Worm (Caenorhabditis elegans) whole organism, L3 larva: ENCODE measurements around the gene nono-1.

Source experiments
- R02D3.7 ChIP-seq: fragments of 150-350 bp; optimal IDR thresholded peaks from 2 replicates; lab custom pipeline; 2014; ENCODE audit warnings: missing biosample characterization, missing genetic modification characterization
- ZK546.5 ChIP-seq: sonication (generic microtip); optimal IDR thresholded peaks from 2 replicates; lab custom pipeline; 2017; ENCODE audit warnings: missing biosample characterization, missing genetic modification characterization
- aly-2 ChIP-seq: fragments of 150-350 bp; optimal IDR thresholded peaks from 2 replicates; lab custom pipeline; 2014; ENCODE audit warnings: missing biosample characterization, missing genetic modification characterization
- ama-1 ChIP-seq: fragments of 150-350 bp; optimal IDR thresholded peaks from 2 replicates; lab custom pipeline; 2018
- ceh-16 ChIP-seq: sonication (generic microtip); optimal IDR thresholded peaks from 2 replicates; lab custom pipeline; 2017; ENCODE audit warnings: missing biosample characterization, missing genetic modification characterization
- ceh-28 ChIP-seq: fragments of 150-350 bp; optimal IDR thresholded peaks from 2 replicates; lab custom pipeline; 2014; ENCODE audit warnings: missing biosample characterization, missing genetic modification reagents, missing genetic modification characterization
- ceh-82 ChIP-seq: fragments of 150-350 bp; optimal IDR thresholded peaks from 2 replicates; lab custom pipeline; 2014; ENCODE audit warnings: missing biosample characterization, missing genetic modification characterization
- ceh-9 ChIP-seq: sonication (generic microtip); optimal IDR thresholded peaks from 2 replicates; lab custom pipeline; 2018; ENCODE audit warnings: missing biosample characterization, missing genetic modification characterization
- daf-12 ChIP-seq: fragments of 150-350 bp; optimal IDR thresholded peaks from 2 replicates; lab custom pipeline; 2014; ENCODE audit warnings: missing biosample characterization, missing genetic modification reagents, missing genetic modification characterization
- egl-27 ChIP-seq: sonication (generic microtip); optimal IDR thresholded peaks from 4 replicates; lab custom pipeline; 2017; ENCODE audit warnings: missing biosample characterization, missing genetic modification reagents, missing genetic modification characterization
- egl-5 ChIP-seq: fragments of 150-350 bp; optimal IDR thresholded peaks from 2 replicates; lab custom pipeline; 2017; ENCODE audit warnings: missing biosample characterization, missing genetic modification reagents, missing genetic modification characterization, inconsistent platforms
- elt-1 ChIP-seq: fragments of 150-350 bp; optimal IDR thresholded peaks from 2 replicates; lab custom pipeline; 2014; ENCODE audit warnings: missing biosample characterization, missing genetic modification characterization
- elt-2 ChIP-seq: sonication (generic microtip); optimal IDR thresholded peaks from 2 replicates; lab custom pipeline; 2016; ENCODE audit warnings: missing genetic modification reagents, mild to moderate bottlenecking, missing genetic modification characterization, missing compliant biosample characterization
- elt-3 ChIP-seq, 3 experiments: fragments of 150-350 bp in 1 of 3; sonication (generic microtip) in 2 of 3; optimal IDR thresholded peaks; 2 replicates in 2 of 3; 4 replicates in 1 of 3; lab custom pipeline; 2014 to 2017; ENCODE audit warnings: missing biosample characterization in 3 of 3, missing genetic modification characterization in 3 of 3
- eor-1 ChIP-seq, 2 experiments: fragments of 150-350 bp; optimal IDR thresholded peaks; 2 replicates each; lab custom pipeline; 2014 to 2018; ENCODE audit warnings: missing biosample characterization in 2 of 2, missing genetic modification characterization in 2 of 2
- fkh-10 ChIP-seq: sonication (generic microtip); optimal IDR thresholded peaks from 2 replicates; lab custom pipeline; 2017; ENCODE audit warnings: missing biosample characterization, missing genetic modification reagents, missing genetic modification characterization
- fkh-2 ChIP-seq: fragments of 150-350 bp; optimal IDR thresholded peaks from 2 replicates; lab custom pipeline; 2014; ENCODE audit warnings: missing biosample characterization, missing genetic modification reagents, missing genetic modification characterization
- fos-1 ChIP-seq: fragments of 150-350 bp; optimal IDR thresholded peaks from 2 replicates; lab custom pipeline; 2014; ENCODE audit warnings: missing biosample characterization, missing genetic modification characterization
- hmg-11 ChIP-seq: sonication (generic microtip); optimal IDR thresholded peaks from 2 replicates; lab custom pipeline; 2016; ENCODE audit warnings: missing genetic modification characterization, missing compliant biosample characterization
- jun-1 ChIP-seq: fragments of 150-350 bp; optimal IDR thresholded peaks from 2 replicates; lab custom pipeline; 2014; ENCODE audit warnings: missing biosample characterization, missing genetic modification reagents, missing genetic modification characterization
- lin-15B ChIP-seq: fragments of 150-350 bp; optimal IDR thresholded peaks from 2 replicates; lab custom pipeline; 2014; ENCODE audit warnings: missing biosample characterization, missing genetic modification characterization
- lin-39 ChIP-seq: fragments of 150-350 bp; optimal IDR thresholded peaks from 2 replicates; lab custom pipeline; 2018; ENCODE audit warnings: missing biosample characterization, missing genetic modification reagents, missing genetic modification characterization
- lsy-12 ChIP-seq: sonication (generic microtip); optimal IDR thresholded peaks from 2 replicates; lab custom pipeline; 2016; ENCODE audit warnings: mild to moderate bottlenecking, missing genetic modification characterization, missing compliant biosample characterization
- mdl-1 ChIP-seq: fragments of 150-350 bp; optimal IDR thresholded peaks from 2 replicates; lab custom pipeline; 2014; ENCODE audit warnings: missing biosample characterization, missing genetic modification characterization
- mml-1 ChIP-seq: fragments of 150-350 bp; sonication (generic microtip); optimal IDR thresholded peaks from 3 replicates; lab custom pipeline; 2014; ENCODE audit warnings: missing biosample characterization, missing genetic modification characterization
- nfya-1 ChIP-seq: sonication (generic microtip); optimal IDR thresholded peaks from 2 replicates; lab custom pipeline; 2017; ENCODE audit warnings: missing genetic modification characterization, mild to moderate bottlenecking, missing compliant biosample characterization, antibody characterized with exemption, moderate library complexity; ENCODE audit not compliant: insufficient read depth
- nhr-11 ChIP-seq: fragments of 150-350 bp; optimal IDR thresholded peaks from 2 replicates; lab custom pipeline; 2014; ENCODE audit warnings: missing biosample characterization, missing genetic modification characterization
- nhr-12 ChIP-seq: fragments of 150-350 bp; optimal IDR thresholded peaks from 2 replicates; lab custom pipeline; 2014; ENCODE audit warnings: missing biosample characterization, missing genetic modification characterization
- nhr-23 ChIP-seq: fragments of 150-350 bp; optimal IDR thresholded peaks from 2 replicates; lab custom pipeline; 2014; ENCODE audit warnings: missing biosample characterization, missing genetic modification reagents, missing genetic modification characterization
- nhr-237 ChIP-seq: fragments of 150-350 bp; optimal IDR thresholded peaks from 2 replicates; lab custom pipeline; 2014; ENCODE audit warnings: missing biosample characterization, missing genetic modification characterization
- nhr-25 ChIP-seq: sonication (generic microtip); optimal IDR thresholded peaks from 2 replicates; lab custom pipeline; 2017; ENCODE audit warnings: missing biosample characterization, missing genetic modification characterization
- nhr-28 ChIP-seq: fragments of 150-350 bp; optimal IDR thresholded peaks from 2 replicates; lab custom pipeline; 2014; ENCODE audit warnings: missing biosample characterization, missing genetic modification characterization
- nhr-43 ChIP-seq: sonication (generic microtip); optimal IDR thresholded peaks from 2 replicates; lab custom pipeline; 2016; ENCODE audit warnings: mild to moderate bottlenecking, missing genetic modification characterization, missing compliant biosample characterization; ENCODE audit not compliant: poor library complexity, severe bottlenecking
- nhr-67 ChIP-seq: fragments of 150-350 bp; optimal IDR thresholded peaks from 2 replicates; lab custom pipeline; 2014; ENCODE audit warnings: missing biosample characterization, missing genetic modification characterization
- nhr-76 ChIP-seq: fragments of 150-350 bp; sonication (generic microtip); optimal IDR thresholded peaks from 5 replicates; lab custom pipeline; 2014; ENCODE audit warnings: missing biosample characterization, missing genetic modification characterization
- nhr-77 ChIP-seq: fragments of 150-350 bp; optimal IDR thresholded peaks from 2 replicates; lab custom pipeline; 2014; ENCODE audit warnings: missing biosample characterization, missing genetic modification characterization
- pha-4 ChIP-seq: fragments of 150-350 bp; optimal IDR thresholded peaks from 2 replicates; lab custom pipeline; 2014; ENCODE audit warnings: missing biosample characterization, missing genetic modification reagents, missing genetic modification characterization
- pqm-1 ChIP-seq: fragments of 150-350 bp; optimal IDR thresholded peaks from 2 replicates; lab custom pipeline; 2017; ENCODE audit warnings: missing biosample characterization, missing genetic modification characterization, inconsistent platforms
- sea-2 ChIP-seq: fragments of 150-350 bp; sonication (generic microtip); optimal IDR thresholded peaks from 4 replicates; lab custom pipeline; 2014; ENCODE audit warnings: missing biosample characterization, missing genetic modification reagents, missing genetic modification characterization
- skn-1 ChIP-seq: fragments of 150-350 bp; optimal IDR thresholded peaks from 2 replicates; lab custom pipeline; 2014; ENCODE audit warnings: missing biosample characterization, missing genetic modification characterization
- snpc-4 ChIP-seq: fragments of 150-350 bp; optimal IDR thresholded peaks from 2 replicates; lab custom pipeline; 2014; ENCODE audit warnings: missing biosample characterization, missing genetic modification characterization
- tbx-2 ChIP-seq: sonication (generic microtip); optimal IDR thresholded peaks from 2 replicates; lab custom pipeline; 2016; ENCODE audit warnings: mild to moderate bottlenecking, missing genetic modification characterization, missing compliant biosample characterization
- unc-39 ChIP-seq: sonication (generic microtip); optimal IDR thresholded peaks from 4 replicates; lab custom pipeline; 2017; ENCODE audit warnings: missing biosample characterization, missing genetic modification characterization
- unc-62 ChIP-seq: fragments of 150-350 bp; sonication (generic microtip); optimal IDR thresholded peaks from 4 replicates; lab custom pipeline; 2014; ENCODE audit warnings: missing biosample characterization, missing genetic modification reagents, missing genetic modification characterization
- zag-1 ChIP-seq: fragments of 150-350 bp; optimal IDR thresholded peaks from 2 replicates; lab custom pipeline; 2014; ENCODE audit warnings: missing biosample characterization, missing genetic modification characterization
- ztf-11 ChIP-seq: fragments of 150-350 bp; optimal IDR thresholded peaks from 2 replicates; lab custom pipeline; 2014; ENCODE audit warnings: missing biosample characterization, missing genetic modification characterization
- ztf-4 ChIP-seq: fragments of 150-350 bp; optimal IDR thresholded peaks from 2 replicates; lab custom pipeline; 2014; ENCODE audit warnings: missing biosample characterization, missing genetic modification characterization

nono-1 gene

ce11 chrIII:5943368-5944180, 14.5 kb downstream of the nono-1 start:
- TF ChIP-seq nhr-237 (tag; lab: Kevin White, UChicago) (no peak), skn-1 (tag; lab: Kevin White, UChicago) (no peak), nhr-43 (tag; lab: Kevin White, UChicago) (peak; percentile 92), lin-15B (no peak), tbx-2 (tag; lab: Kevin White, UChicago) (peak; percentile 70), egl-5 (tag; lab: Kevin White, UChicago) (no peak), aly-2 (tag; lab: Kevin White, UChicago) (no peak), nhr-67 (tag; lab: Kevin White, UChicago) (no peak), lsy-12 (peak; percentile 73), sea-2 (GFP tag; lab: Kevin White, UChicago) (no peak), daf-12 (tag; lab: Kevin White, UChicago) (no peak), nfya-1 (tag; lab: Kevin White, UChicago) (peak; percentile 45), ama-1 (lab: Kevin White, UChicago) (peak; percentile 98), nhr-25 (tag; lab: Kevin White, UChicago) (peak; percentile 32), eor-1 (tag; optimal IDR thresholded peaks at IDR 0.05; lab: Kevin White, UChicago) (no peak), unc-62 (GFP tag; lab: Kevin White, UChicago) (no peak), ceh-28 (tag; lab: Kevin White, UChicago) (no peak), zag-1 (tag; lab: Kevin White, UChicago) (no peak), jun-1 (tag; lab: Kevin White, UChicago) (peak; percentile 57), snpc-4 (no peak), egl-27 (tag; lab: Kevin White, UChicago) (no peak), nhr-23 (tag; lab: Kevin White, UChicago) (peak; percentile 75), elt-3 (tag; optimal IDR thresholded peaks at IDR 0.05; lab: Kevin White, UChicago) (no peak), mdl-1 (tag; lab: Kevin White, UChicago) (no peak), ztf-4 (tag; lab: Kevin White, UChicago) (peak; percentile 83), hmg-11 (tag; lab: Kevin White, UChicago) (peak; percentile 16), ceh-82 (tag; lab: Kevin White, UChicago) (peak; percentile 50), lin-39 (tag; lab: Kevin White, UChicago) (no peak), elt-1 (tag; lab: Kevin White, UChicago) (peak; percentile 21), nhr-12 (tag; lab: Kevin White, UChicago) (no peak), mml-1 (no peak), ceh-9 (no peak), fkh-10 (GFP tag; lab: Kevin White, UChicago) (no peak), ZK546.5 (tag; lab: Kevin White, UChicago) (no peak), nhr-11 (tag; lab: Kevin White, UChicago) (no peak), unc-39 (no peak), elt-2 (tag; lab: Kevin White, UChicago) (peak; percentile 55), nhr-77 (tag; lab: Kevin White, UChicago) (no peak), pha-4 (peak; percentile 23), ceh-16 (tag; lab: Kevin White, UChicago) (no peak), fkh-2 (tag; lab: Kevin White, UChicago) (no peak), fos-1 (tag; lab: Kevin White, UChicago) (no peak), nhr-28 (no peak), pqm-1 (tag; lab: Kevin White, UChicago) (no peak), R02D3.7 (tag; lab: Kevin White, UChicago) (peak; percentile 34), nhr-76 (tag; lab: Kevin White, UChicago) (no peak), ztf-11 (tag; lab: Kevin White, UChicago) (no peak)
